Worm (Caenorhabditis elegans): Measurements from ENCODE around the gene M03D4.4.

The M03D4.4 gene

ce11 chrIV:6130437-6130836, 3.3 kb upstream of the M03D4.4 start:
- TF ChIP-seq lin-15B (tag; optimal IDR thresholded peaks at IDR 0.05), result no peak

ce11 chrIV:6117741-6118265, 9.3 kb downstream of the M03D4.4 start, which contains the start of gene zen-4:
Gene zen-4, plus strand, starts transcription at chrIV:6118215.
- peak; percentile 78 for TF ChIP-seq arid-1 (GFP tag; conservative IDR thresholded peaks at IDR 0.05)
- no peak for TF ChIP-seq ceh-82 (tag; optimal IDR thresholded peaks at IDR 0.05)
- peak; percentile 98 for TF ChIP-seq F49E8.2 (tag; optimal IDR thresholded peaks at IDR 0.05; ENCODE audit: borderline replicate concordance)
- TF ChIP-seq lin-39 (tag; optimal IDR thresholded peaks at IDR 0.05), result no peak
- TF ChIP-seq lin-29 (GFP tag; IDR thresholded peaks at IDR 0.05), result no peak
- no peak for TF ChIP-seq ZK337.2 (GFP tag; IDR thresholded peaks at IDR 0.05)
- TF ChIP-seq nhr-6 (tag; optimal IDR thresholded peaks at IDR 0.05), result peak; percentile 58
- TF ChIP-seq pqm-1 (tag; optimal IDR thresholded peaks at IDR 0.05), result no peak
- TF ChIP-seq daf-19 (GFP tag; conservative IDR thresholded peaks at IDR 0.05), result peak; percentile 47; the same call in 1 of the 2 replicates
- peak; percentile 19 for TF ChIP-seq nhr-48 (tag; optimal IDR thresholded peaks at IDR 0.05)
- TF ChIP-seq ZK546.5 (tag; optimal IDR thresholded peaks at IDR 0.05), result no peak
- peak; percentile 100 for TF ChIP-seq snpc-1.2 (GFP tag; IDR thresholded peaks at IDR 0.05)
- TF ChIP-seq ctbp-1 (GFP tag; IDR thresholded peaks at IDR 0.05), result no peak
- peak; percentile 55; the same call in 1 of the 2 replicates for TF ChIP-seq php-3 (GFP tag; IDR thresholded peaks at IDR 0.05)
- no peak for TF ChIP-seq F44E2.7 (GFP tag; IDR thresholded peaks at IDR 0.05)
- no peak for TF ChIP-seq aha-1 (tag)
- TF ChIP-seq mdl-1 (tag; optimal IDR thresholded peaks at IDR 0.05), result no peak
- 0 out of 2 replicates have a peak, but pooled peaks have one; percentile 27 for TF ChIP-seq zfp-3 (GFP tag; conservative IDR thresholded peaks at IDR 0.05)
- TF ChIP-seq lin-1 (GFP tag; IDR thresholded peaks at IDR 0.05), result no peak
- 0 out of 2 replicates have a peak, but pooled peaks have one; percentile 24 for TF ChIP-seq saeg-2 (GFP tag; IDR thresholded peaks at IDR 0.05)
- peak; percentile 55; the same call in 1 of the 2 replicates for TF ChIP-seq pha-4 (GFP tag; IDR thresholded peaks at IDR 0.05)
- TF ChIP-seq pha-4 (tag; optimal IDR thresholded peaks at IDR 0.05), result no peak
- TF ChIP-seq F10B5.3 (tag; optimal IDR thresholded peaks at IDR 0.05), result peak; percentile 9
- no peak for TF ChIP-seq dmd-6 (GFP tag; IDR thresholded peaks at IDR 0.05)
- TF ChIP-seq T20F7.1 (GFP tag; optimal IDR thresholded peaks at IDR 0.05), result no peak
- no peak for TF ChIP-seq nhr-76 (tag; optimal IDR thresholded peaks at IDR 0.05)
- TF ChIP-seq ztf-11 (tag; optimal IDR thresholded peaks at IDR 0.05), result no peak
- TF ChIP-seq mes-2 (tag; optimal IDR thresholded peaks at IDR 0.05; ENCODE audit: poor library complexity, severe bottlenecking), result peak; percentile 79
- peak; percentile 81 for TF ChIP-seq lin-38 (GFP tag; IDR thresholded peaks at IDR 0.05)
- peak; percentile 90 for TF ChIP-seq mdt-29 (GFP tag; IDR thresholded peaks at IDR 0.05)
- TF ChIP-seq zip-2 (tag; optimal IDR thresholded peaks at IDR 0.05), result no peak
- no peak for TF ChIP-seq zfp-2 (tag; optimal IDR thresholded peaks at IDR 0.05)
- TF ChIP-seq madf-5 (GFP tag; IDR thresholded peaks at IDR 0.05), result 0 out of 4 replicates have a peak, but pooled peaks have one; percentile 50 to 53
- no peak for TF ChIP-seq ceh-32 (tag; optimal IDR thresholded peaks at IDR 0.05; ENCODE audit: poor library complexity)
- TF ChIP-seq set-16 (GFP tag; IDR thresholded peaks at IDR 0.05), result no peak
- peak; percentile 48 for TF ChIP-seq dve-1 (tag; optimal IDR thresholded peaks at IDR 0.05; ENCODE audit: insufficient read depth)
- TF ChIP-seq ztf-7 (tag; optimal IDR thresholded peaks at IDR 0.05), result no peak
- TF ChIP-seq nhr-10 (tag; optimal IDR thresholded peaks at IDR 0.05), result no peak
- TF ChIP-seq lir-3 (tag; optimal IDR thresholded peaks at IDR 0.05), result no peak
- TF ChIP-seq mep-1 (tag; optimal IDR thresholded peaks at IDR 0.05), result peak; percentile 68
- TF ChIP-seq hlh-30 (tag; optimal IDR thresholded peaks at IDR 0.05; ENCODE audit: insufficient read depth), result no peak
- no peak for TF ChIP-seq dmd-8 (GFP tag; IDR thresholded peaks at IDR 0.05)
- TF ChIP-seq nhr-102 (tag; optimal IDR thresholded peaks at IDR 0.05), result peak; percentile 67
- no peak for TF ChIP-seq zip-11 (GFP tag; IDR thresholded peaks at IDR 0.05)
- no peak for TF ChIP-seq vab-7 (GFP tag; IDR thresholded peaks at IDR 0.05)
- TF ChIP-seq egl-43 (GFP tag; IDR thresholded peaks at IDR 0.05), result no peak; the same call in 1 of the 2 replicates
- TF ChIP-seq dpl-1 (GFP tag; optimal IDR thresholded peaks at IDR 0.05), result peak; percentile 36
- TF ChIP-seq lin-13 (GFP tag; optimal IDR thresholded peaks at IDR 0.05), result peak; percentile 88

All from whole organism, L4 larva.